Worm (Caenorhabditis elegans) whole organism, early embryonic: Measurements from ENCODE around the gene bath-15.

Experiments
- B0310.2 ChIP-seq: sonication (generic microtip); optimal IDR thresholded peaks from 2 replicates; lab custom pipeline; 2016; ENCODE audit warnings: mild to moderate bottlenecking, missing genetic modification characterization, missing compliant biosample characterization
- aly-1 ChIP-seq: sonication (generic microtip); optimal IDR thresholded peaks from 2 replicates; lab custom pipeline; 2016; ENCODE audit warnings: missing genetic modification characterization, missing compliant biosample characterization
- ama-1 ChIP-seq: fragments of 150-350 bp; optimal IDR thresholded peaks from 2 replicates; lab custom pipeline; 2014
- ceh-36 ChIP-seq: sonication (generic microtip); optimal IDR thresholded peaks from 2 replicates; lab custom pipeline; 2016; ENCODE audit warnings: missing genetic modification characterization, inconsistent platforms, missing compliant biosample characterization
- ets-7 ChIP-seq: sonication (generic microtip); optimal IDR thresholded peaks from 2 replicates; lab custom pipeline; 2016; ENCODE audit warnings: missing genotype, missing genetic modification characterization, missing compliant biosample characterization
- flt-1 ChIP-seq: fragments of 200-800 bp; sonication (Bioruptor generic); IDR thresholded peaks from 2 replicates; pipeline ENCODE4 v1.3.6; 2022; ENCODE audit warnings: missing genetic modification characterization, missing compliant biosample characterization
- hmbx-1 ChIP-seq: sonication (generic microtip); optimal IDR thresholded peaks from 2 replicates; lab custom pipeline; 2016; ENCODE audit warnings: mild to moderate bottlenecking, missing genetic modification characterization, missing compliant biosample characterization
- hmg-4 ChIP-seq: fragments of 200-800 bp; sonication (Bioruptor generic); optimal IDR thresholded peaks from 2 replicates; lab custom pipeline; 2018; ENCODE audit warnings: mild to moderate bottlenecking, missing genetic modification characterization, missing compliant biosample characterization
- pes-1 ChIP-seq: fragments of 200-800 bp; sonication (Bioruptor generic); IDR thresholded peaks from 2 replicates; pipeline ENCODE4 v1.3.6; 2022; ENCODE audit warnings: missing genetic modification reagents, missing genetic modification characterization, missing compliant biosample characterization
- sea-1 ChIP-seq: fragments of 200-800 bp; sonication (Bioruptor generic); conservative IDR thresholded peaks from 2 replicates; pipeline ENCODE4 v1.3.6; 2022; ENCODE audit warnings: missing genetic modification characterization, missing compliant biosample characterization
- tbx-11 ChIP-seq: fragments of 200-800 bp; sonication (Bioruptor generic); IDR thresholded peaks from 2 replicates; pipeline ENCODE4 v1.3.6; 2022; ENCODE audit warnings: missing genetic modification characterization, missing compliant biosample characterization
- tbx-37 ChIP-seq: fragments of 200-800 bp; sonication (Bioruptor generic); conservative IDR thresholded peaks from 2 replicates; pipeline ENCODE4 v1.3.6; 2022; ENCODE audit warnings: missing genetic modification reagents, missing genetic modification characterization, missing compliant biosample characterization
- tra-4 ChIP-seq: sonication (generic microtip); optimal IDR thresholded peaks from 2 replicates; lab custom pipeline; 2017; ENCODE audit warnings: missing genetic modification characterization, missing compliant biosample characterization

ce11 chrIII:7819866-7820265 lies 44.0 kb upstream of the bath-15 start:
- TF ChIP-seq flt-1 (GFP tag; lab: Robert Waterston, UW) (no peak), ama-1 (lab: Kevin White, UChicago) (no peak), tbx-37 (no peak), B0310.2 (tag; lab: Kevin White, UChicago) (no peak), sea-1 (GFP tag; lab: Robert Waterston, UW) (no peak), hmbx-1 (tag; lab: Kevin White, UChicago) (no peak), tra-4 (tag; lab: Kevin White, UChicago) (no peak), aly-1 (no peak), pes-1 (GFP tag; lab: Robert Waterston, UW) (no peak), hmg-4 (GFP tag; lab: Kevin White, UChicago) (no peak), ceh-36 (no peak), tbx-11 (GFP tag; lab: Robert Waterston, UW) (no peak), ets-7 (no peak)
